Worm (Caenorhabditis elegans) whole organism, early embryonic: ENCODE data around the gene srv-5.

Experiments
- B0310.2 ChIP-seq: sonication (generic microtip); optimal IDR thresholded peaks from 2 replicates; lab custom pipeline; 2016; ENCODE audit warnings: mild to moderate bottlenecking, missing genetic modification characterization, missing compliant biosample characterization
- ama-1 ChIP-seq: fragments of 150-350 bp; optimal IDR thresholded peaks from 2 replicates; lab custom pipeline; 2014
- ceh-36 ChIP-seq: sonication (generic microtip); optimal IDR thresholded peaks from 2 replicates; lab custom pipeline; 2016; ENCODE audit warnings: missing genetic modification characterization, inconsistent platforms, missing compliant biosample characterization
- flt-1 ChIP-seq: fragments of 200-800 bp; sonication (Bioruptor generic); IDR thresholded peaks from 2 replicates; pipeline ENCODE4 v1.3.6; 2022; ENCODE audit warnings: missing genetic modification characterization, missing compliant biosample characterization
- hmbx-1 ChIP-seq: sonication (generic microtip); optimal IDR thresholded peaks from 2 replicates; lab custom pipeline; 2016; ENCODE audit warnings: mild to moderate bottlenecking, missing genetic modification characterization, missing compliant biosample characterization
- hnd-1 ChIP-seq: sonication (generic microtip); optimal IDR thresholded peaks from 2 replicates; lab custom pipeline; 2016; ENCODE audit warnings: missing genetic modification characterization, missing compliant biosample characterization
- pes-1 ChIP-seq: fragments of 200-800 bp; sonication (Bioruptor generic); IDR thresholded peaks from 2 replicates; pipeline ENCODE4 v1.3.6; 2022; ENCODE audit warnings: missing genetic modification reagents, missing genetic modification characterization, missing compliant biosample characterization
- scrt-1 ChIP-seq: fragments of 200-800 bp; sonication (Bioruptor generic); IDR thresholded peaks from 2 replicates; pipeline ENCODE4 v1.3.6; 2022; ENCODE audit warnings: missing genetic modification characterization, missing compliant biosample characterization
- sea-1 ChIP-seq: fragments of 200-800 bp; sonication (Bioruptor generic); conservative IDR thresholded peaks from 2 replicates; pipeline ENCODE4 v1.3.6; 2022; ENCODE audit warnings: missing genetic modification characterization, missing compliant biosample characterization
- tra-4 ChIP-seq: sonication (generic microtip); optimal IDR thresholded peaks from 2 replicates; lab custom pipeline; 2017; ENCODE audit warnings: missing genetic modification characterization, missing compliant biosample characterization

DNA sequence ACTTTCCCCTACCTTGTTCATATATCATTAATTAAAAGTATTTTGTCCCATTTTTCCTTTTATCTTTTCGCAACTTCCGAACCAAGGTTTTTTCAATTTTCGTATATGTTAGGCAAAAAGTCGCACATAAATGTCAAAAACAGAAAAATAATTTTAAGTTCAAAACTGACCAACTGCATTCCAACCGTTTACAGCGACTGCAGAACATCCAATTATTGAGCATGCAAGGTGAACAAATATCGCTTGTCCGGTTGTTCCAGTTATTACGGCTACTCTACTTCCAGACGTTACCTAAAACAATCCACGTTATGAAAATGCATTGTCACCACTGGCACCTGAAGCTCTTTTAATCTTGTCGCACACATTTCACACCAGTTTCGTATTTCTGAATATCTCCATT lies 21.5 kb downstream of the srv-5 start, which contains the start of gene C52B9.10:
- TF ChIP-seq ceh-36 (tag; lab: Kevin White, UChicago): no peak
- no peak for TF ChIP-seq hnd-1 (tag; lab: Kevin White, UChicago)
- TF ChIP-seq ama-1: no peak
- no peak for TF ChIP-seq flt-1 (GFP tag; lab: Robert Waterston, UW)
- TF ChIP-seq scrt-1 (GFP tag; lab: Robert Waterston, UW): no peak
- no peak for TF ChIP-seq hmbx-1 (tag; lab: Kevin White, UChicago)
- TF ChIP-seq pes-1: no peak
- TF ChIP-seq sea-1 (GFP tag; lab: Robert Waterston, UW): no peak
- no peak for TF ChIP-seq tra-4 (tag; lab: Kevin White, UChicago)
- no peak for TF ChIP-seq B0310.2 (tag; lab: Kevin White, UChicago)
